Worm (Caenorhabditis elegans) whole organism, L3 larva: ENCODE data around the gene K02D3.2.

Experiments used
- R02D3.7 ChIP-seq: fragments of 150-350 bp; optimal IDR thresholded peaks from 2 replicates; lab custom pipeline; 2014; ENCODE audit warnings: missing biosample characterization, missing genetic modification characterization
- ZK546.5 ChIP-seq: sonication (generic microtip); optimal IDR thresholded peaks from 2 replicates; lab custom pipeline; 2017; ENCODE audit warnings: missing biosample characterization, missing genetic modification characterization
- aly-2 ChIP-seq: fragments of 150-350 bp; optimal IDR thresholded peaks from 2 replicates; lab custom pipeline; 2014; ENCODE audit warnings: missing biosample characterization, missing genetic modification characterization
- ama-1 ChIP-seq: fragments of 150-350 bp; optimal IDR thresholded peaks from 2 replicates; lab custom pipeline; 2018
- ceh-16 ChIP-seq: sonication (generic microtip); optimal IDR thresholded peaks from 2 replicates; lab custom pipeline; 2017; ENCODE audit warnings: missing biosample characterization, missing genetic modification characterization
- ceh-28 ChIP-seq: fragments of 150-350 bp; optimal IDR thresholded peaks from 2 replicates; lab custom pipeline; 2014; ENCODE audit warnings: missing biosample characterization, missing genetic modification reagents, missing genetic modification characterization
- ceh-82 ChIP-seq: fragments of 150-350 bp; optimal IDR thresholded peaks from 2 replicates; lab custom pipeline; 2014; ENCODE audit warnings: missing biosample characterization, missing genetic modification characterization
- daf-12 ChIP-seq: fragments of 150-350 bp; optimal IDR thresholded peaks from 2 replicates; lab custom pipeline; 2014; ENCODE audit warnings: missing biosample characterization, missing genetic modification reagents, missing genetic modification characterization
- egl-27 ChIP-seq: sonication (generic microtip); optimal IDR thresholded peaks from 4 replicates; lab custom pipeline; 2017; ENCODE audit warnings: missing biosample characterization, missing genetic modification reagents, missing genetic modification characterization
- egl-5 ChIP-seq: fragments of 150-350 bp; optimal IDR thresholded peaks from 2 replicates; lab custom pipeline; 2017; ENCODE audit warnings: missing biosample characterization, missing genetic modification reagents, missing genetic modification characterization, inconsistent platforms
- elt-1 ChIP-seq: fragments of 150-350 bp; optimal IDR thresholded peaks from 2 replicates; lab custom pipeline; 2014; ENCODE audit warnings: missing biosample characterization, missing genetic modification characterization
- elt-2 ChIP-seq: sonication (generic microtip); optimal IDR thresholded peaks from 2 replicates; lab custom pipeline; 2016; ENCODE audit warnings: missing genetic modification reagents, mild to moderate bottlenecking, missing genetic modification characterization, missing compliant biosample characterization
- eor-1 ChIP-seq, 2 experiments: fragments of 150-350 bp; optimal IDR thresholded peaks; 2 replicates each; lab custom pipeline; 2014 to 2018; ENCODE audit warnings: missing biosample characterization in 2 of 2, missing genetic modification characterization in 2 of 2
- fkh-10 ChIP-seq: sonication (generic microtip); optimal IDR thresholded peaks from 2 replicates; lab custom pipeline; 2017; ENCODE audit warnings: missing biosample characterization, missing genetic modification reagents, missing genetic modification characterization
- fkh-2 ChIP-seq: fragments of 150-350 bp; optimal IDR thresholded peaks from 2 replicates; lab custom pipeline; 2014; ENCODE audit warnings: missing biosample characterization, missing genetic modification reagents, missing genetic modification characterization
- fos-1 ChIP-seq: fragments of 150-350 bp; optimal IDR thresholded peaks from 2 replicates; lab custom pipeline; 2014; ENCODE audit warnings: missing biosample characterization, missing genetic modification characterization
- jun-1 ChIP-seq: fragments of 150-350 bp; optimal IDR thresholded peaks from 2 replicates; lab custom pipeline; 2014; ENCODE audit warnings: missing biosample characterization, missing genetic modification reagents, missing genetic modification characterization
- lin-15B ChIP-seq: fragments of 150-350 bp; optimal IDR thresholded peaks from 2 replicates; lab custom pipeline; 2014; ENCODE audit warnings: missing biosample characterization, missing genetic modification characterization
- lin-39 ChIP-seq: fragments of 150-350 bp; optimal IDR thresholded peaks from 2 replicates; lab custom pipeline; 2018; ENCODE audit warnings: missing biosample characterization, missing genetic modification reagents, missing genetic modification characterization
- mdl-1 ChIP-seq: fragments of 150-350 bp; optimal IDR thresholded peaks from 2 replicates; lab custom pipeline; 2014; ENCODE audit warnings: missing biosample characterization, missing genetic modification characterization
- mml-1 ChIP-seq: fragments of 150-350 bp; sonication (generic microtip); optimal IDR thresholded peaks from 3 replicates; lab custom pipeline; 2014; ENCODE audit warnings: missing biosample characterization, missing genetic modification characterization
- nfya-1 ChIP-seq: sonication (generic microtip); optimal IDR thresholded peaks from 2 replicates; lab custom pipeline; 2017; ENCODE audit warnings: missing genetic modification characterization, mild to moderate bottlenecking, missing compliant biosample characterization, antibody characterized with exemption, moderate library complexity; ENCODE audit not compliant: insufficient read depth
- nhr-11 ChIP-seq: fragments of 150-350 bp; optimal IDR thresholded peaks from 2 replicates; lab custom pipeline; 2014; ENCODE audit warnings: missing biosample characterization, missing genetic modification characterization
- nhr-23 ChIP-seq: fragments of 150-350 bp; optimal IDR thresholded peaks from 2 replicates; lab custom pipeline; 2014; ENCODE audit warnings: missing biosample characterization, missing genetic modification reagents, missing genetic modification characterization
- nhr-237 ChIP-seq: fragments of 150-350 bp; optimal IDR thresholded peaks from 2 replicates; lab custom pipeline; 2014; ENCODE audit warnings: missing biosample characterization, missing genetic modification characterization
- nhr-25 ChIP-seq: sonication (generic microtip); optimal IDR thresholded peaks from 2 replicates; lab custom pipeline; 2017; ENCODE audit warnings: missing biosample characterization, missing genetic modification characterization
- nhr-43 ChIP-seq: sonication (generic microtip); optimal IDR thresholded peaks from 2 replicates; lab custom pipeline; 2016; ENCODE audit warnings: mild to moderate bottlenecking, missing genetic modification characterization, missing compliant biosample characterization; ENCODE audit not compliant: poor library complexity, severe bottlenecking
- nhr-77 ChIP-seq: fragments of 150-350 bp; optimal IDR thresholded peaks from 2 replicates; lab custom pipeline; 2014; ENCODE audit warnings: missing biosample characterization, missing genetic modification characterization
- pha-4 ChIP-seq: fragments of 150-350 bp; optimal IDR thresholded peaks from 2 replicates; lab custom pipeline; 2014; ENCODE audit warnings: missing biosample characterization, missing genetic modification reagents, missing genetic modification characterization
- pqm-1 ChIP-seq: fragments of 150-350 bp; optimal IDR thresholded peaks from 2 replicates; lab custom pipeline; 2017; ENCODE audit warnings: missing biosample characterization, missing genetic modification characterization, inconsistent platforms
- sea-2 ChIP-seq: fragments of 150-350 bp; sonication (generic microtip); optimal IDR thresholded peaks from 4 replicates; lab custom pipeline; 2014; ENCODE audit warnings: missing biosample characterization, missing genetic modification reagents, missing genetic modification characterization
- skn-1 ChIP-seq: fragments of 150-350 bp; optimal IDR thresholded peaks from 2 replicates; lab custom pipeline; 2014; ENCODE audit warnings: missing biosample characterization, missing genetic modification characterization
- snpc-4 ChIP-seq: fragments of 150-350 bp; optimal IDR thresholded peaks from 2 replicates; lab custom pipeline; 2014; ENCODE audit warnings: missing biosample characterization, missing genetic modification characterization
- tbx-2 ChIP-seq: sonication (generic microtip); optimal IDR thresholded peaks from 2 replicates; lab custom pipeline; 2016; ENCODE audit warnings: mild to moderate bottlenecking, missing genetic modification characterization, missing compliant biosample characterization
- unc-39 ChIP-seq: sonication (generic microtip); optimal IDR thresholded peaks from 4 replicates; lab custom pipeline; 2017; ENCODE audit warnings: missing biosample characterization, missing genetic modification characterization
- unc-62 ChIP-seq: fragments of 150-350 bp; sonication (generic microtip); optimal IDR thresholded peaks from 4 replicates; lab custom pipeline; 2014; ENCODE audit warnings: missing biosample characterization, missing genetic modification reagents, missing genetic modification characterization
- zag-1 ChIP-seq: fragments of 150-350 bp; optimal IDR thresholded peaks from 2 replicates; lab custom pipeline; 2014; ENCODE audit warnings: missing biosample characterization, missing genetic modification characterization
- ztf-4 ChIP-seq: fragments of 150-350 bp; optimal IDR thresholded peaks from 2 replicates; lab custom pipeline; 2014; ENCODE audit warnings: missing biosample characterization, missing genetic modification characterization

Gene K02D3.2

DNA sequence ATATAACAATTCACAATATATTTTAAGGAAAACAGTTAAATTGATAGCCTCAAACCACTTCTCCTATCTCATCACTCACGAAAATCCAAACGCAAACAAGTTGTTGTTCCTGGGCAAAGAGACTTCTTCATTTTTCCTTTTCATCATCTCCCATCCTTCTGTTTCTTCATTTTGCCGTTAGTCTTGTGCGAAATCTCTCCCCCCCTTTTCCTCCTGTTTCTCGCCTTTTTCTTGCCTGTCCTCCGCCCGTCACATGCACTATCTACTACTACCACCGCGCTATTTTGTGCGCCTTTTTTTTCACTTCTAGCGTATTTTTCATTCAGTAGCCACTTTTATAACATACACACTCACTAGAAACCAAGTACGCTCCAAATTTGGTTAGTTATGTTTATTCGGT is 42.7 kb upstream of the K02D3.2 start (continued):
- TF ChIP-seq fos-1: no peak
- no peak for TF ChIP-seq unc-62
- TF ChIP-seq ztf-4 (tag; lab: Kevin White, UChicago): no peak
- TF ChIP-seq zag-1 (tag; lab: Kevin White, UChicago): no peak
- TF ChIP-seq nhr-237 (tag; lab: Kevin White, UChicago): no peak
- no peak for TF ChIP-seq pqm-1 (tag; lab: Kevin White, UChicago)

DNA sequence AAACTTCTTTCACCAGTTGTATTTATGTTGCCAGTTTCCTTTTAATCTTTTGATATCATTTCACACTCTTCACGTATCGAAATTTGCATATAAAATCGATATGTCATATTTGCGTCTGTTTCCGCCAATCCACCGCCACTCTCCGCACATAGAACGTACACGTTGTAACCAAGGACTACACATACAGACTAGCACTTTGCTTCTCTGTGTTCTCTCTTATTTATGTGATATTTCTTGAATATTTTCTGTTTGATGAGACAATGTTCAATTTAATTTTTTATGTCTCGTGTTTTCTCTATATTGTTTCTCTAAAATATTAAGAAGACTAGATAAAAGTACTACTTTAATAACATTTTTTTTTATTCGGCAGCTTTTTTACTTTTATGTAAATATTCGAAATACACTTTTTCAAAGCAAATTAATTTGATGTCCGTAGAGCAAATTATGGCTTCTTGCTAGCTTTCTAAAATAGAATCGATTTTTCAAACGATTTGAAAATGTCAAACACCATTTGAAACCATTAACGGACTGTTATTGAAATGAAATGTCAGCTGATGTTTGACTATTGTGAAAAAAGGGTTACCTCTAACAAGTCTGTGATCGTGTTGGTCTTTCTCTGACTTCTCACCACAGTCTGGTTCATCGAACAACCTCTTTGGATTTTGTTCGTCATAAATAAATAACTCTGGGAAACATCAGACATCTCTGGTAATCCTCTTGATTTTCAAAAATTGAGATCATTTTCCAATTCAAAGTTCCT is 41.2 kb upstream of the K02D3.2 start:
- TF ChIP-seq nfya-1 (peak; percentile 30), ztf-4 (tag; lab: Kevin White, UChicago) (no peak), ceh-82 (tag; lab: Kevin White, UChicago) (no peak), pha-4 (peak; percentile 26), egl-5 (tag; lab: Kevin White, UChicago) (no peak), fos-1 (no peak), elt-2 (tag; lab: Kevin White, UChicago) (peak; percentile 21)
- TF ChIP-seq, all 47 proteins: peak for 3

DNA sequence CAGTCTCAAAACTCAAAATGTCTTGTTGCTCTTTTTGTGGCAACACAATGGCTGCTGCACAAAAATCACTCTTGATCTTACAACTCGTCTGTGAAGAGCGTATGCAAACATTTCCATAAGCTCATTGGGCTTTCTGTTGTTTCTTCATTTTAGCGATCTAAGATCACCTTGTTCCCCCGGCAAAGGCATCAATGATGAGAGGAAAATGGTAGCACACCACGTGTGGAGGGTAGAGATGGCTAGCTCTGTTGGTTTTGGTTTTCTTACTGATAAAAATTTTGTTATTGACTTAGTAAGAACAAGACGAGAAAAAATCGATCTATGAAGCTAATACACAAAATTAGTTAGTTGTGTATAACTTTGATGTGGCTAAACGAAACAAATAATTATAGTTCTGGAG is 36.2 kb upstream of the K02D3.2 start:
- TF ChIP-seq ceh-82 (tag; lab: Kevin White, UChicago): no peak
- peak; percentile 8 for TF ChIP-seq elt-2 (tag; lab: Kevin White, UChicago)
- peak; percentile 25 for TF ChIP-seq pqm-1 (tag; lab: Kevin White, UChicago)
- peak; percentile 77 for TF ChIP-seq pha-4

ce11 chrX:13746661-13747365 is 35.0 kb upstream of the K02D3.2 start, which contains the start of gene nhr-71:
Gene nhr-71 (plus strand): TSS chrX:13747315.
- TF ChIP-seq pha-4 (peak; percentile 54), sea-2 (GFP tag; lab: Kevin White, UChicago) (no peak)

ce11 chrX:13746231-13746630 is 34.4 kb upstream of the K02D3.2 start:
- TF ChIP-seq pqm-1 (tag; lab: Kevin White, UChicago) (peak; percentile 73), elt-2 (tag; lab: Kevin White, UChicago) (peak; percentile 72), zag-1 (tag; lab: Kevin White, UChicago) (no peak)

ce11 chrX:13745558-13745957 is 33.7 kb upstream of the K02D3.2 start:
- TF ChIP-seq mdl-1 (tag; lab: Kevin White, UChicago): no peak
- TF ChIP-seq snpc-4 (tag; lab: Kevin White, UChicago): no peak
- TF ChIP-seq egl-27: no peak
- TF ChIP-seq eor-1 (tag; optimal IDR thresholded peaks at IDR 0.05; lab: Kevin White, UChicago): no peak
- no peak for TF ChIP-seq unc-39 (tag; lab: Kevin White, UChicago)
- no peak for TF ChIP-seq daf-12 (tag; lab: Kevin White, UChicago)
- TF ChIP-seq nhr-77: no peak
- TF ChIP-seq pqm-1 (tag; lab: Kevin White, UChicago): no peak
- TF ChIP-seq nhr-237 (tag; lab: Kevin White, UChicago): no peak
- no peak for TF ChIP-seq ceh-16
- no peak for TF ChIP-seq fkh-10 (GFP tag; lab: Kevin White, UChicago)
- no peak for TF ChIP-seq zag-1 (tag; lab: Kevin White, UChicago)
- TF ChIP-seq ztf-4 (tag; lab: Kevin White, UChicago): no peak
- TF ChIP-seq nhr-25 (tag; lab: Kevin White, UChicago): peak; percentile 22
- peak; percentile 52 for TF ChIP-seq nhr-23
- no peak for TF ChIP-seq lin-39 (tag; lab: Kevin White, UChicago)
- no peak for TF ChIP-seq skn-1 (tag; lab: Kevin White, UChicago)
- no peak for TF ChIP-seq jun-1
- no peak for TF ChIP-seq lin-15B (tag; lab: Kevin White, UChicago)
- no peak for TF ChIP-seq aly-2 (tag; lab: Kevin White, UChicago)
- no peak for TF ChIP-seq R02D3.7 (tag; lab: Kevin White, UChicago)
- no peak for TF ChIP-seq ZK546.5 (tag; lab: Kevin White, UChicago)
- no peak for TF ChIP-seq tbx-2 (tag; lab: Kevin White, UChicago)
- no peak for TF ChIP-seq fkh-2 (tag; lab: Kevin White, UChicago)
- no peak for TF ChIP-seq unc-62
- no peak for TF ChIP-seq fos-1
- TF ChIP-seq ceh-82 (tag; lab: Kevin White, UChicago): no peak
- no peak for TF ChIP-seq ama-1
- no peak for TF ChIP-seq mml-1 (tag; lab: Kevin White, UChicago)
- peak; percentile 88 for TF ChIP-seq elt-1 (tag; lab: Kevin White, UChicago)
- TF ChIP-seq ceh-28 (tag; lab: Kevin White, UChicago): peak; percentile 5
- TF ChIP-seq nhr-43 (tag; lab: Kevin White, UChicago): peak; percentile 32
- no peak for TF ChIP-seq sea-2 (GFP tag; lab: Kevin White, UChicago)
- TF ChIP-seq elt-2 (tag; lab: Kevin White, UChicago): no peak
- TF ChIP-seq nhr-11 (tag; lab: Kevin White, UChicago): no peak
- TF ChIP-seq egl-5 (tag; lab: Kevin White, UChicago): no peak
